Worm (Caenorhabditis elegans) whole organism, L4 larva: ENCODE data around the gene H06I04.3.
A peak's percentile ranks its signal among the peaks of the same experiment; 100 is the strongest.

Experiments used
- ZK337.2 ChIP-seq: fragments of 200-800 bp; sonication (Bioruptor generic); IDR thresholded peaks from 2 replicates; pipeline ENCODE4 v1.3.6; 2022; ENCODE audit warnings: missing genetic modification reagents, missing genetic modification characterization, missing compliant biosample characterization
- ama-1 ChIP-seq: fragments of 150-350 bp; optimal IDR thresholded peaks from 2 replicates; lab custom pipeline; 2014; ENCODE audit warnings: inconsistent platforms, mixed read lengths
- ceh-82 ChIP-seq: sonication (generic microtip); optimal IDR thresholded peaks from 2 replicates; lab custom pipeline; 2017; ENCODE audit warnings: missing biosample characterization, missing genetic modification characterization
- egl-27 ChIP-seq: sonication (generic microtip); optimal IDR thresholded peaks from 3 replicates; lab custom pipeline; 2017; ENCODE audit warnings: missing biosample characterization, missing genetic modification reagents, missing genetic modification characterization
- lim-7 ChIP-seq: fragments of 200-800 bp; sonication (Bioruptor generic); IDR thresholded peaks from 2 replicates; pipeline ENCODE4 v1.3.6; 2022; ENCODE audit warnings: missing genetic modification characterization, missing compliant biosample characterization
- snpc-1.2 ChIP-seq: fragments of 200-800 bp; sonication (Bioruptor generic); IDR thresholded peaks from 2 replicates; pipeline ENCODE4 v1.3.6; 2022; ENCODE audit warnings: missing genetic modification reagents, missing genetic modification characterization, missing compliant biosample characterization
- snpc-4 ChIP-seq: fragments of 150-350 bp; optimal IDR thresholded peaks from 2 replicates; lab custom pipeline; 2014; ENCODE audit warnings: missing biosample characterization, missing genetic modification characterization
- unc-39 ChIP-seq: sonication (generic microtip); optimal IDR thresholded peaks from 2 replicates; lab custom pipeline; 2017; ENCODE audit warnings: missing biosample characterization, missing genetic modification characterization
- unc-62 ChIP-seq, 3 experiments: fragments of 150-350 bp in 1 of 3; sonication (generic microtip); optimal IDR thresholded peaks in 2 of 3; peaks in 1 of 3; 1 replicate in 1 of 3; 2 replicates in 2 of 3; lab custom pipeline; 2014 to 2017; ENCODE audit warnings: missing biosample characterization in 3 of 3, missing genetic modification characterization in 3 of 3, missing genetic modification reagents in 3 of 3, missing genotype in 1 of 3

DNA sequence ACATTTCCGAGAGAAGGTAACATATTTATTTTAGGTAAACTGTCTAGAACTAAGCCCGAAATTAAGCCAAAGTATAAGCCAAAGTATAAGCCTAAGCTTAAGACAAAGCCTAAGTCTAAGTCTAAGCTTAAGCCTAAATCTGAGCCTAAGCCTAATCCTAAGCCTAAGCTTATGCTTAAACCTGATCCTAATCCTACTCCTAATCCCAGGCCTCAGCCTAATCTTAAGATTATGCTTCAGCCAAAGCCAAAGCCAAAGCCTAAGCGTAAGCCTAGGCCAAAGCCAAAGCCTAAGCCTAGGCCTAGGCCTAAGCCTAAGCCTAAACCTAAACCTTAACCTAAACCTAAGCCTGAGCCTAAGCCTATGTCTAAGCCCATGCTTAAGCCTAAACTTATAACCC, 14.4 kb upstream of the H06I04.3 start:
- TF ChIP-seq ceh-82 (no peak), ama-1 (lab: Kevin White, UChicago) (no peak), ZK337.2 (GFP tag; lab: Robert Waterston, UW) (no peak), snpc-4 (tag; lab: Kevin White, UChicago) (no peak), unc-62 (GFP tag; optimal IDR thresholded peaks at IDR 0.05 in 1 of 2; lab: Kevin White, UChicago) (no peak), unc-62 (tag; optimal IDR thresholded peaks at IDR 0.05; lab: Kevin White, UChicago) (no peak), egl-27 (tag; lab: Kevin White, UChicago) (no peak), lim-7 (GFP tag; lab: Robert Waterston, UW) (no peak), snpc-1.2 (GFP tag; lab: Robert Waterston, UW) (0 out of 2 replicates have a peak, but pooled peaks have one; percentile 44), unc-39 (tag; lab: Kevin White, UChicago) (no peak)
